Worm (Caenorhabditis elegans) whole organism, L3 larva: ENCODE results near the gene sup-10.
"Not testable (repeated sequence)": the region's sequence is repeated elsewhere in the genome, so short reads cannot be mapped to it uniquely, and the experiment has no call there.

Source experiments
- egl-27 ChIP-seq: sonication (generic microtip); optimal IDR thresholded peaks from 4 replicates; lab custom pipeline; 2017; ENCODE audit warnings: missing biosample characterization, missing genetic modification reagents, missing genetic modification characterization
- elt-3 ChIP-seq, 3 experiments: fragments of 150-350 bp in 1 of 3; sonication (generic microtip) in 2 of 3; optimal IDR thresholded peaks; 2 replicates in 2 of 3; 4 replicates in 1 of 3; lab custom pipeline; 2014 to 2017; ENCODE audit warnings: missing biosample characterization in 3 of 3, missing genetic modification characterization in 3 of 3
- nfya-1 ChIP-seq: sonication (generic microtip); optimal IDR thresholded peaks from 2 replicates; lab custom pipeline; 2017; ENCODE audit warnings: missing genetic modification characterization, mild to moderate bottlenecking, missing compliant biosample characterization, antibody characterized with exemption, moderate library complexity; ENCODE audit not compliant: insufficient read depth
- pqm-1 ChIP-seq: fragments of 150-350 bp; optimal IDR thresholded peaks from 2 replicates; lab custom pipeline; 2017; ENCODE audit warnings: missing biosample characterization, missing genetic modification characterization, inconsistent platforms
- sea-2 ChIP-seq: fragments of 150-350 bp; sonication (generic microtip); optimal IDR thresholded peaks from 4 replicates; lab custom pipeline; 2014; ENCODE audit warnings: missing biosample characterization, missing genetic modification reagents, missing genetic modification characterization
- snpc-4 ChIP-seq: fragments of 150-350 bp; optimal IDR thresholded peaks from 2 replicates; lab custom pipeline; 2014; ENCODE audit warnings: missing biosample characterization, missing genetic modification characterization
- ztf-11 ChIP-seq: fragments of 150-350 bp; optimal IDR thresholded peaks from 2 replicates; lab custom pipeline; 2014; ENCODE audit warnings: missing biosample characterization, missing genetic modification characterization

ce11 chrX:17579011-17579410 is 50.9 kb downstream of the sup-10 start, which contains the start of gene F39B3.3:
- TF ChIP-seq pqm-1 (tag; lab: Kevin White, UChicago); elt-3 (tag; optimal IDR thresholded peaks at IDR 0.05; lab: Kevin White, UChicago); egl-27 (tag; lab: Kevin White, UChicago); snpc-4 (tag; lab: Kevin White, UChicago); ztf-11 (tag; lab: Kevin White, UChicago); nfya-1 (tag; lab: Kevin White, UChicago); sea-2 (GFP tag; lab: Kevin White, UChicago): not testable (repeated sequence)
